Worm (Caenorhabditis elegans) whole organism, L1 larva: ENCODE results near the gene chpf-1.

Experiments used
- ama-1 ChIP-seq: fragments of 150-350 bp; optimal IDR thresholded peaks from 2 replicates; lab custom pipeline; 2014
- ceh-63 ChIP-seq: fragments of 200-800 bp; sonication (Bioruptor generic); optimal IDR thresholded peaks from 2 replicates; lab custom pipeline; 2018; ENCODE audit warnings: mild to moderate bottlenecking, missing genetic modification characterization, missing compliant biosample characterization
- ces-1 ChIP-seq: fragments of 150-350 bp; optimal IDR thresholded peaks from 2 replicates; lab custom pipeline; 2014; ENCODE audit warnings: missing biosample characterization, missing genetic modification reagents, missing genetic modification characterization
- hpl-2 ChIP-seq: fragments of 150-350 bp; optimal IDR thresholded peaks from 2 replicates; lab custom pipeline; 2014; ENCODE audit warnings: missing biosample characterization, missing genetic modification reagents, missing genetic modification characterization
- jun-1 ChIP-seq: fragments of 150-350 bp; optimal IDR thresholded peaks from 2 replicates; lab custom pipeline; 2014; ENCODE audit warnings: missing biosample characterization, missing genetic modification reagents, missing genetic modification characterization
- lir-3 ChIP-seq: sonication (generic microtip); optimal IDR thresholded peaks from 2 replicates; lab custom pipeline; 2016; ENCODE audit warnings: mild to moderate bottlenecking, missing genetic modification characterization, moderate library complexity, missing compliant biosample characterization; ENCODE audit not compliant: poor library complexity
- mab-9 ChIP-seq: fragments of 200-800 bp; sonication (Bioruptor generic); IDR thresholded peaks from 2 replicates; pipeline ENCODE4 v1.3.6; 2022; ENCODE audit warnings: missing genetic modification reagents, missing genetic modification characterization, missing compliant biosample characterization
- mep-1 ChIP-seq: fragments of 150-350 bp; optimal IDR thresholded peaks from 2 replicates; lab custom pipeline; 2014; ENCODE audit warnings: missing biosample characterization, missing genetic modification characterization
- nhr-28 ChIP-seq: fragments of 150-350 bp; optimal IDR thresholded peaks from 2 replicates; lab custom pipeline; 2014; ENCODE audit warnings: missing biosample characterization, missing genetic modification characterization
- unc-86 ChIP-seq: sonication (generic microtip); optimal IDR thresholded peaks from 2 replicates; lab custom pipeline; 2016; ENCODE audit warnings: missing genetic modification characterization, missing compliant biosample characterization

chpf-1 gene

DNA sequence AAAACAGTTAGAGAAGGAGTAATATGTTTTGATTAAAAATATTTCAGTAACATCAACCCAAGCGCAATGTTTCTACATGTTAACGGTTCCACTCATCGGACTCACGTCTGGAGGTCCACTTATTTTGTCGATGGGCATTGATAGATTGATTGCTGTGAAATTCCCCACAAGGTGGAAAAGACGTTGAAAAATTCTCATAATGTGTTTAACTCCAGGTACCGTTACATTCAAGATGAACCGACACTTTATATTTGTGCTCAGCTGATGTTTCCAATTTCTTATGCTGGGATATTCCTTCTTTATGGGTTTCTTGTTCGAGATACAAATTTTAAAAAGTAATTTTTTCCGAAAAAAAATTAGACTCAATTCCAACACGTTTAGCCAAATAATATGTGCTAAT is 50.2 kb downstream of the chpf-1 start:
- TF ChIP-seq jun-1 (tag; lab: Kevin White, UChicago), result no peak
- no peak for TF ChIP-seq mep-1 (tag; lab: Kevin White, UChicago)
- TF ChIP-seq nhr-28 (tag; lab: Kevin White, UChicago), result no peak
- no peak for TF ChIP-seq unc-86 (tag; lab: Kevin White, UChicago)
- TF ChIP-seq ceh-63 (GFP tag; lab: Kevin White, UChicago), result no peak
- TF ChIP-seq lir-3 (tag; lab: Kevin White, UChicago), result no peak
- TF ChIP-seq ces-1 (GFP tag; lab: Kevin White, UChicago), result no peak
- TF ChIP-seq ama-1 (lab: Kevin White, UChicago), result no peak
- TF ChIP-seq hpl-2 (GFP tag; lab: Kevin White, UChicago), result no peak
- no peak for TF ChIP-seq mab-9
- TF ChIP-seq, all 84 proteins: peak for 0
